Fruit fly (Drosophila melanogaster): ENCODE measurements around the gene CG13288.
A peak's percentile ranks its signal among the peaks of the same experiment; 100 is the strongest.

The CG13288 gene

DNA sequence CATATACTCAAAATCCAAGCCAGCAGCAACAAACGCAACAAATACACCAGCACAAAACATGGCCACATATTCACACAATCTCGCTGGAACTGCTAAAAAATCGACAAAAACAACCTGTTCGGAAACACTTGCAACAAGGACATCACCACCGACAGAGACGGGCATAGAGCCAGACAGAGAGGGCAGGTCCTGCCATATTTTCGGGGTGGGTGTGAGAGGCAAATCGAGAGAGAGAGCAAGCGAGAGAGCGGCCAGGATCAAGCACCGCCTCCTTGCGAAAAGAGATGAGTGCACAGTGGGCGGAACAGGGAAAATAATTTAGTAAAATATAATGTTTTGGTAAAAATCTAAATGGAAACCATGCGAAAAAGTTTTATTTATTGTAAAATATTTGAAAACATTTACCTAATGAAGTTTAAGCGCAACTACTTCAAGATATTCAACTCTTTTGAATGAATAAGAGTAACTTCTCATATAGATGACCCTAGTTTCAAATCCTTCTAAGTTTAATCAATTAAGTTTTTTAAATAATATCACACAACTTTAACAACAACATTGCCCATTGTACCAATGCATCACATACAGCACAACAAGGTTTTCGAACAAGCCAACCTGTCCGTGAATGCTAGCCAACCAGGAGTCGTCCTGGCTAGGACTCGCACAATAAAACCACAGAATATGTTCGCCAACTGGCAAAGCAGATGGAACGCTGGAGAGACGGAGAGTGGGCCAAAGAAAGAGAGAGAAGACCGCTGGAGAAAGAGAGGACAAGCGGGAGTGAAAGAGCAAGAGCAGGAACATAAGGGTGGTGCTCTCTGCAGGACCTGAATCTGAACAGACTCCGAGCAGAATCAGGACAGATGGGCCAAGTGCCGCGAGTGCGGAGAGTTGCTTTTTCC, 25.6 kb upstream of the CG13288 start (continued):
- TF ChIP-seq Bdp1 (GFP tag; optimal IDR thresholded peaks at IDR 0.05) (peak; percentile 23), Nf-YA (GFP tag; IDR thresholded peaks at IDR 0.05) (no peak), ci (GFP tag; IDR thresholded peaks at IDR 0.05) (peak; percentile 66; the same call in 2 of the 3 replicates), CG18599 (GFP tag; optimal IDR thresholded peaks at IDR 0.05) (no peak), CG33557 (GFP tag; optimal IDR thresholded peaks at IDR 0.05) (peak; percentile 33), exex (tag; optimal IDR thresholded peaks at IDR 0.05) (no peak), CG30431 (GFP tag; optimal IDR thresholded peaks at IDR 0.05) (peak; percentile 51), cad (GFP tag; optimal IDR thresholded peaks at IDR 0.05) (no peak), Hand (GFP tag; optimal IDR thresholded peaks at IDR 0.05) (peak; percentile 53), bcd (GFP tag; optimal IDR thresholded peaks at IDR 0.05) (peak; percentile 16), CG12104 (GFP tag; optimal IDR thresholded peaks at IDR 0.05) (peak; percentile 43), CG10321 (GFP tag; IDR thresholded peaks at IDR 0.05) (peak; percentile 31; the same call in 1 of the 2 replicates), Mrtf (GFP tag; IDR thresholded peaks at IDR 0.05) (no peak), H15 (GFP tag; IDR thresholded peaks at IDR 0.05) (no peak), ato (GFP tag; IDR thresholded peaks at IDR 0.05; ENCODE audit: partially characterized antibody) (no peak), ara (GFP tag; IDR thresholded peaks at IDR 0.05) (no peak), CG3847 (GFP tag; IDR thresholded peaks at IDR 0.05) (peak; percentile 46; the same call in 1 of the 2 replicates), kni (GFP tag; optimal IDR thresholded peaks at IDR 0.05) (no peak), crc (GFP tag; optimal IDR thresholded peaks at IDR 0.05) (peak; percentile 36), shn (GFP tag; optimal IDR thresholded peaks at IDR 0.05) (peak; percentile 54), klu (GFP tag; IDR thresholded peaks at IDR 0.05) (no peak), croc (GFP tag; conservative IDR thresholded peaks at IDR 0.05) (no peak; the same call in 2 of the 3 replicates), CG7839 (tag; optimal IDR thresholded peaks at IDR 0.05) (peak; percentile 84), Fer2 (tag; optimal IDR thresholded peaks at IDR 0.05) (no peak), Ets65A (GFP tag) (no peak), CG30020 (tag; optimal IDR thresholded peaks at IDR 0.05) (no peak), CG8765 (GFP tag; IDR thresholded peaks at IDR 0.05) (peak; percentile 28; the same call in 1 of the 2 replicates), CG14860 (GFP tag; IDR thresholded peaks at IDR 0.05; ENCODE audit: partially characterized antibody) (no peak), CrebB (tag; optimal IDR thresholded peaks at IDR 0.05) (no peak), B-H1 (GFP tag; IDR thresholded peaks at IDR 0.05) (no peak), schlank (tag; optimal IDR thresholded peaks at IDR 0.05) (no peak), CG18764 (GFP tag; optimal IDR thresholded peaks at IDR 0.05) (no peak), Ravus (GFP tag; IDR thresholded peaks at IDR 0.05) (no peak), fd102C (GFP tag; optimal IDR thresholded peaks at IDR 0.05) (peak; percentile 30), Sry-β (GFP tag; optimal IDR thresholded peaks at IDR 0.05) (no peak), zfh2 (GFP tag; optimal IDR thresholded peaks at IDR 0.05) (no peak), Mes4 (GFP tag; optimal IDR thresholded peaks at IDR 0.05) (peak; percentile 40), GATAe (GFP tag; conservative IDR thresholded peaks at IDR 0.05) (no peak), cg (GFP tag; optimal IDR thresholded peaks at IDR 0.05) (no peak), CG15479 (GFP tag; optimal IDR thresholded peaks at IDR 0.05) (no peak), dan (GFP tag; IDR thresholded peaks at IDR 0.05) (no peak), Lhr (GFP tag; optimal IDR thresholded peaks at IDR 0.05) (peak; percentile 16), Hmr (GFP tag; optimal IDR thresholded peaks at IDR 0.05) (peak; percentile 60), CG15269 (tag; optimal IDR thresholded peaks at IDR 0.05) (no peak), CG17186 (GFP tag; optimal IDR thresholded peaks at IDR 0.05) (no peak), Med (GFP tag) (no peak), Lim3 (GFP tag; IDR thresholded peaks at IDR 0.05) (no peak), CG10267 (tag; optimal IDR thresholded peaks at IDR 0.05) (no peak), CG6813 (GFP tag; optimal IDR thresholded peaks at IDR 0.05) (no peak)
